Worm (Caenorhabditis elegans): ENCODE data around the gene fbxb-9.

DNA sequence TGAATTAATAATTGTTTCAGACTA, 36.5 kb downstream of the fbxb-9 start, which contains the start of gene swsn-4:
- TF ChIP-seq ztf-11 (tag; optimal IDR thresholded peaks at IDR 0.05) (no peak), unc-62 (GFP tag; optimal IDR thresholded peaks at IDR 0.05) (no peak), mls-2 (tag; optimal IDR thresholded peaks at IDR 0.05) (no peak), snpc-4 (tag; optimal IDR thresholded peaks at IDR 0.05) (no peak), lsy-2 (tag; optimal IDR thresholded peaks at IDR 0.05) (no peak), lin-13 (tag; optimal IDR thresholded peaks at IDR 0.05) (no peak), pha-4 (tag; optimal IDR thresholded peaks at IDR 0.05) (no peak), elt-1 (tag; optimal IDR thresholded peaks at IDR 0.05; ENCODE audit: borderline replicate concordance, insufficient read depth) (no peak), unc-39 (tag; optimal IDR thresholded peaks at IDR 0.05) (no peak), nhr-12 (tag; optimal IDR thresholded peaks at IDR 0.05) (no peak), nhr-28 (tag; optimal IDR thresholded peaks at IDR 0.05) (no peak), nhr-76 (tag; optimal IDR thresholded peaks at IDR 0.05) (no peak), nhr-237 (tag; optimal IDR thresholded peaks at IDR 0.05) (no peak), ham-2 (GFP tag; optimal IDR thresholded peaks at IDR 0.05) (no peak)
